Worm (Caenorhabditis elegans) whole organism, midembryonic: ENCODE results near the gene srt-14.
"Not testable (repeated sequence)": the region's sequence is repeated elsewhere in the genome, so short reads cannot be mapped to it uniquely, and the experiment has no call there.

ENCODE experiments used
- cog-1 ChIP-seq: sonication (generic microtip); optimal IDR thresholded peaks from 2 replicates; lab custom pipeline; 2016; ENCODE audit warnings: missing genetic modification characterization, missing compliant biosample characterization
- flt-1 ChIP-seq: fragments of 200-800 bp; sonication (Bioruptor generic); IDR thresholded peaks from 2 replicates; pipeline ENCODE4 v1.3.6; 2022; ENCODE audit warnings: missing genetic modification characterization, missing compliant biosample characterization
- klf-2 ChIP-seq: fragments of 200-800 bp; sonication (Bioruptor generic); conservative IDR thresholded peaks from 2 replicates; pipeline ENCODE4 v1.3.6; 2022; ENCODE audit warnings: missing genetic modification reagents, missing genetic modification characterization, missing compliant biosample characterization
- ref-1 ChIP-seq: fragments of 200-800 bp; sonication (Bioruptor generic); conservative IDR thresholded peaks from 2 replicates; pipeline ENCODE4 v1.3.6; 2022; ENCODE audit warnings: missing genetic modification reagents, missing genetic modification characterization, missing compliant biosample characterization
- tab-1 ChIP-seq: fragments of 200-800 bp; sonication (Bioruptor generic); IDR thresholded peaks from 2 replicates; pipeline ENCODE4 v1.3.6; 2022; ENCODE audit warnings: missing genetic modification characterization, missing compliant biosample characterization

DNA sequence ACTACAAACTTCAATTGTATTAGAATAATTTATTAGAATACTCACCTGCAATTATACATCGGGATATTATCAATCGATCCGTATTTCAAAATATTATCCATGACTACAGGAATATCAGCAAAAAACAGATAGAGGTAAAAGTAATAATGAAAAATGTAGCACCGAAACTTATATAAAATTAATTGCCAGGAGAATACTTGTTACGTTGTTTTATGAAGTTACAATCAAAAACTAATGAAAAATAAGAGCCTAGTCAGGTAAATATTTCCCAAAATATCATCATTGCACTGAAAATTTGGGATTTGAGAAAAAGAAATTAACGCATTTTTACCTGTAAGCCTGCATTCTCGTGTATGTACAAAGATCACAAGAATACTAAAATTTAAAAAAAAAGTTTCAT is 14.9 kb upstream of the srt-14 start, which contains the start of gene srt-38:
- not testable (repeated sequence) for TF ChIP-seq ref-1 (GFP tag; lab: Robert Waterston, UW); flt-1 (GFP tag; lab: Robert Waterston, UW); cog-1 (tag; lab: Kevin White, UChicago); tab-1 (GFP tag; lab: Robert Waterston, UW); klf-2
